Fruit fly (Drosophila melanogaster) whole organism, embryonic: Measurements from ENCODE around the gene Ugt37C2.

Source experiments
- Aef1 ChIP-seq: fragments of 200-800 bp; sonication (Bioruptor generic); IDR thresholded peaks from 3 replicates; pipeline ENCODE4 v1.3.6; 2022; ENCODE audit warnings: missing biosample characterization, missing genetic modification characterization
- CG10431 ChIP-seq: fragments of 200-800 bp; sonication (Bioruptor generic); optimal IDR thresholded peaks from 3 replicates; lab custom pipeline; 2018; ENCODE audit warnings: missing biosample characterization, mild to moderate bottlenecking, missing genetic modification characterization
- CG10543 ChIP-seq: fragments of 200-800 bp; sonication (Bioruptor generic); optimal IDR thresholded peaks from 3 replicates; lab custom pipeline; 2017; ENCODE audit warnings: missing biosample characterization, mild to moderate bottlenecking, missing genetic modification characterization, moderate library complexity
- CG10959 ChIP-seq: fragments of 200-800 bp; sonication (Bioruptor generic); IDR thresholded peaks from 2 replicates; pipeline ENCODE4 v1.3.6; 2022; ENCODE audit warnings: missing biosample characterization, missing genetic modification characterization
- CG11504 ChIP-seq: fragments of 200-800 bp; sonication (Bioruptor generic); optimal IDR thresholded peaks from 3 replicates; lab custom pipeline; 2019; ENCODE audit warnings: missing biosample characterization, mild to moderate bottlenecking, missing genetic modification characterization, moderate library complexity
- CG14014 ChIP-seq: fragments of 200-800 bp; sonication (Bioruptor generic); IDR thresholded peaks from 2 replicates; pipeline ENCODE4 v1.3.6; 2022; ENCODE audit warnings: missing biosample characterization, missing genetic modification characterization
- CG16863 ChIP-seq: fragments of 200-800 bp; sonication (Bioruptor generic); optimal IDR thresholded peaks from 3 replicates; lab custom pipeline; 2016; ENCODE audit warnings: missing biosample characterization, missing genetic modification characterization
- CG30403 ChIP-seq: fragments of 200-800 bp; sonication (Bioruptor generic); optimal IDR thresholded peaks from 3 replicates; lab custom pipeline; 2016; ENCODE audit warnings: missing biosample characterization, missing genetic modification characterization
- CG3281 ChIP-seq: fragments of 200-800 bp; sonication (Bioruptor generic); optimal IDR thresholded peaks from 3 replicates; lab custom pipeline; 2017; ENCODE audit warnings: missing biosample characterization, mild to moderate bottlenecking, missing genetic modification characterization
- CG34376 ChIP-seq: fragments of 200-800 bp; sonication (Bioruptor generic); optimal IDR thresholded peaks from 2 replicates; lab custom pipeline; 2018; ENCODE audit warnings: missing biosample characterization, mild to moderate bottlenecking, missing genetic modification characterization
- CG43689 ChIP-seq: fragments of 200-800 bp; sonication (Bioruptor generic); IDR thresholded peaks from 2 replicates; pipeline ENCODE4 v1.3.6; 2022; ENCODE audit warnings: missing biosample characterization, missing genetic modification characterization
- CG4854 ChIP-seq: fragments of 200-800 bp; sonication (Bioruptor generic); optimal IDR thresholded peaks from 2 replicates; lab custom pipeline; 2016; ENCODE audit warnings: missing biosample characterization, missing genetic modification characterization, inconsistent platforms
- CG5180 ChIP-seq: fragments of 200-800 bp; sonication (Bioruptor generic); optimal IDR thresholded peaks from 3 replicates; lab custom pipeline; 2017; ENCODE audit warnings: missing biosample characterization, missing genetic modification characterization, mild to moderate bottlenecking, moderate library complexity, missing genetic modification reagents
- CG6683 ChIP-seq: fragments of 200-800 bp; sonication (Bioruptor generic); optimal IDR thresholded peaks from 2 replicates; lab custom pipeline; 2017; ENCODE audit warnings: missing biosample characterization, mild to moderate bottlenecking, missing genetic modification characterization, missing genetic modification reagents
- CG8388 ChIP-seq: fragments of 200-800 bp; sonication (Bioruptor generic); optimal IDR thresholded peaks from 2 replicates; lab custom pipeline; 2019; ENCODE audit warnings: missing biosample characterization, mild to moderate bottlenecking, missing genetic modification characterization, moderate library complexity
- Dbx ChIP-seq: fragments of 200-800 bp; sonication (Bioruptor generic); IDR thresholded peaks from 3 replicates; pipeline ENCODE4 v1.3.6; 2022; ENCODE audit warnings: missing biosample characterization, missing genetic modification characterization
- Dip3 ChIP-seq: fragments of 200-800 bp; sonication (Bioruptor generic); optimal IDR thresholded peaks from 3 replicates; lab custom pipeline; 2016; ENCODE audit warnings: missing biosample characterization, missing genetic modification characterization
- ERR ChIP-seq: fragments of 200-800 bp; sonication (Bioruptor generic); optimal IDR thresholded peaks from 2 replicates; lab custom pipeline; 2016; ENCODE audit warnings: missing biosample characterization, missing genetic modification characterization
- Eip74EF ChIP-seq, 2 experiments: fragments of 200-800 bp in 1 of 2; fragments of >200 bp in 1 of 2; sonication (Bioruptor generic) in 1 of 2; optimal IDR thresholded peaks; 2 replicates each; lab custom pipeline; 2017 to 2019; ENCODE audit warnings: missing biosample characterization in 2 of 2, missing genetic modification characterization in 2 of 2, mild to moderate bottlenecking in 1 of 2, moderate library complexity in 1 of 2
- GATAe ChIP-seq: fragments of 200-800 bp; sonication (Bioruptor generic); conservative IDR thresholded peaks from 2 replicates; pipeline ENCODE4 v1.3.6; 2022; ENCODE audit warnings: missing biosample characterization, missing genetic modification characterization
- H15 ChIP-seq: fragments of 200-800 bp; sonication (Bioruptor generic); IDR thresholded peaks from 3 replicates; pipeline ENCODE4 v1.3.6; 2022; ENCODE audit warnings: missing biosample characterization, missing genetic modification characterization
- HLH3B ChIP-seq: fragments of 200-800 bp; sonication (Bioruptor generic); IDR thresholded peaks from 2 replicates; pipeline ENCODE4 v1.3.6; 2022; ENCODE audit warnings: missing biosample characterization, missing genetic modification characterization
- HmgZ ChIP-seq: fragments of 200-800 bp; sonication (Bioruptor generic); optimal IDR thresholded peaks from 2 replicates; lab custom pipeline; 2018; ENCODE audit warnings: missing biosample characterization, mild to moderate bottlenecking, missing genetic modification characterization
- Hmr ChIP-seq: fragments of 200-800 bp; sonication (Bioruptor generic); optimal IDR thresholded peaks from 3 replicates; lab custom pipeline; 2017; ENCODE audit warnings: mild to moderate bottlenecking, missing biosample characterization, missing genetic modification reagents, missing genetic modification characterization
- NK7.1 ChIP-seq: fragments of 200-800 bp; sonication (Bioruptor generic); optimal IDR thresholded peaks from 3 replicates; lab custom pipeline; 2016; ENCODE audit warnings: missing biosample characterization, missing genetic modification characterization
- Rfx ChIP-seq: fragments of 200-800 bp; sonication (Bioruptor generic); IDR thresholded peaks from 2 replicates; pipeline ENCODE4 v1.3.6; 2022; ENCODE audit warnings: missing biosample characterization, missing genetic modification characterization
- Xbp1 ChIP-seq: fragments of 200-800 bp; sonication (Bioruptor generic); optimal IDR thresholded peaks from 3 replicates; lab custom pipeline; 2016; ENCODE audit warnings: missing biosample characterization, mild to moderate bottlenecking, missing genetic modification characterization
- ab ChIP-seq: fragments of 200-800 bp; sonication (Bioruptor generic); optimal IDR thresholded peaks from 2 replicates; lab custom pipeline; 2016; ENCODE audit warnings: missing biosample characterization, missing genetic modification characterization
- ara ChIP-seq: fragments of 200-800 bp; sonication (Bioruptor generic); IDR thresholded peaks from 2 replicates; pipeline ENCODE4 v1.3.6; 2022; ENCODE audit warnings: missing biosample characterization, missing genetic modification characterization
- chinmo ChIP-seq: fragments of 200-800 bp; sonication (Bioruptor generic); IDR thresholded peaks from 4 replicates; pipeline ENCODE4 v1.3.6; 2022; ENCODE audit warnings: missing biosample characterization, missing genetic modification characterization; ENCODE audit not compliant: partially characterized antibody
- ci ChIP-seq: fragments of 200-800 bp; sonication (Bioruptor generic); IDR thresholded peaks from 3 replicates; pipeline ENCODE4 v1.3.6; 2022; ENCODE audit warnings: missing biosample characterization, missing genetic modification characterization
- dmrt99B ChIP-seq: fragments of 200-800 bp; sonication (Bioruptor generic); optimal IDR thresholded peaks from 2 replicates; lab custom pipeline; 2018; ENCODE audit warnings: missing biosample characterization, mild to moderate bottlenecking, missing genetic modification characterization, moderate library complexity
- exex ChIP-seq: fragments of 200-800 bp; sonication (Bioruptor generic); optimal IDR thresholded peaks from 4 replicates; lab custom pipeline; 2018; ENCODE audit warnings: missing biosample characterization, mild to moderate bottlenecking, missing genetic modification characterization, moderate library complexity
- gce ChIP-seq: fragments of 200-800 bp; sonication (Bioruptor generic); IDR thresholded peaks from 3 replicates; pipeline ENCODE4 v1.3.6; 2022; ENCODE audit warnings: missing biosample characterization, missing genetic modification characterization
- grau ChIP-seq: fragments of 200-800 bp; optimal IDR thresholded peaks from 3 replicates; lab custom pipeline; 2019; ENCODE audit warnings: missing biosample characterization, mild to moderate bottlenecking, missing genetic modification characterization, moderate library complexity
- gro ChIP-seq: fragments of 200-800 bp; sonication (Bioruptor generic); optimal IDR thresholded peaks from 2 replicates; lab custom pipeline; 2016; ENCODE audit warnings: missing biosample characterization, missing genetic modification characterization
- ind ChIP-seq: fragments of 200-800 bp; sonication (Bioruptor generic); optimal IDR thresholded peaks from 3 replicates; lab custom pipeline; 2016; ENCODE audit warnings: missing biosample characterization, missing genetic modification characterization
- jing ChIP-seq: fragments of 200-800 bp; sonication (Bioruptor generic); optimal IDR thresholded peaks from 2 replicates; lab custom pipeline; 2018; ENCODE audit warnings: missing biosample characterization, mild to moderate bottlenecking, missing genetic modification characterization
- lab ChIP-seq: fragments of 200-800 bp; sonication (Bioruptor generic); optimal IDR thresholded peaks from 3 replicates; lab custom pipeline; 2017; ENCODE audit warnings: missing biosample characterization, missing genetic modification characterization, mild to moderate bottlenecking, moderate library complexity, missing genetic modification reagents
- lilli ChIP-seq: fragments of 200-800 bp; sonication (Bioruptor generic); optimal IDR thresholded peaks from 3 replicates; lab custom pipeline; 2016; ENCODE audit warnings: missing biosample characterization, missing genetic modification characterization
- nmo ChIP-seq: fragments of 200-800 bp; sonication (Bioruptor generic); optimal IDR thresholded peaks from 2 replicates; lab custom pipeline; 2018; ENCODE audit warnings: missing biosample characterization, mild to moderate bottlenecking, missing genetic modification characterization, moderate library complexity
- prd ChIP-seq, 3 experiments: fragments of >200 bp in 2 of 3; fragments of 200-800 bp in 1 of 3; sonication (Bioruptor generic) in 1 of 3; optimal IDR thresholded peaks in 2 of 3; IDR thresholded peaks in 1 of 3; 2 replicates in 2 of 3; 3 replicates in 1 of 3; pipeline versions ENCODE4 v1.3.6 to Lab custom; 2017 to 2022; ENCODE audit warnings: missing biosample characterization in 1 of 3, missing genetic modification characterization in 1 of 3
- sens ChIP-seq: fragments of 200-800 bp; sonication (Bioruptor generic); peaks from one replicate; lab custom pipeline; 2016; ENCODE audit warnings: missing biosample characterization, missing genetic modification characterization
- shn ChIP-seq: fragments of 200-800 bp; sonication (Bioruptor generic); optimal IDR thresholded peaks from 3 replicates; lab custom pipeline; 2016; ENCODE audit warnings: missing biosample characterization, missing genetic modification characterization
- sim ChIP-seq: fragments of 200-800 bp; sonication (Bioruptor generic); IDR thresholded peaks from 2 replicates; pipeline ENCODE4 v1.3.6; 2022; ENCODE audit warnings: missing biosample characterization, missing genetic modification characterization
- slbo ChIP-seq: fragments of 200-800 bp; sonication (Bioruptor generic); IDR thresholded peaks from 2 replicates; pipeline ENCODE4 v1.3.6; 2022; ENCODE audit warnings: missing biosample characterization, missing genetic modification characterization
- sob ChIP-seq: fragments of 200-800 bp; sonication (Bioruptor generic); IDR thresholded peaks from 2 replicates; pipeline ENCODE4 v1.3.6; 2022; ENCODE audit warnings: missing biosample characterization, missing genetic modification characterization
- stc ChIP-seq: fragments of 200-800 bp; sonication (Bioruptor generic); IDR thresholded peaks from 2 replicates; pipeline ENCODE4 v1.3.6; 2022; ENCODE audit warnings: missing biosample characterization, missing genetic modification characterization
- tgo ChIP-seq: fragments of 200-800 bp; sonication (Bioruptor generic); IDR thresholded peaks from 3 replicates; pipeline ENCODE4 v1.3.6; 2022; ENCODE audit warnings: missing biosample characterization, missing genetic modification characterization

Ugt37C2 gene

dm6 chr2L:16817421-16818101, 23.6 kb downstream of the Ugt37C2 start (continued):
- TF ChIP-seq Aef1 (GFP tag; lab: Robert Waterston, UW) (peak; percentile 42; the same call in 2 of the 3 replicates), dmrt99B (peak; percentile 6), Hmr (GFP tag; lab: Kevin White, UChicago) (peak; percentile 34), ERR (GFP tag; lab: Kevin White, UChicago) (peak; percentile 5), CG30403 (GFP tag; lab: Kevin White, UChicago) (peak; percentile 8), CG8388 (GFP tag; lab: Kevin White, UChicago) (peak; percentile 5), chinmo (GFP tag; lab: Robert Waterston, UW) (no peak), CG10431 (GFP tag; lab: Kevin White, UChicago) (peak; percentile 44), grau (tag; lab: Kevin White, UChicago) (peak; percentile 89), CG10959 (GFP tag; lab: Robert Waterston, UW) (no peak), sob (GFP tag; lab: Robert Waterston, UW) (peak; percentile 30; the same call in 1 of the 2 replicates), Dbx (GFP tag; lab: Robert Waterston, UW) (peak; percentile 63; the same call in 2 of the 3 replicates), CG11504 (tag; lab: Kevin White, UChicago) (peak; percentile 43), nmo (peak; percentile 29), sim (GFP tag; lab: Robert Waterston, UW) (no peak), lab (peak; percentile 9), HLH3B (GFP tag; lab: Robert Waterston, UW) (peak; percentile 13; the same call in 1 of the 2 replicates), CG14014 (GFP tag; lab: Robert Waterston, UW) (peak; percentile 37), CG3281 (GFP tag; lab: Kevin White, UChicago) (peak; percentile 27), exex (peak; percentile 31), jing (GFP tag; lab: Kevin White, UChicago) (no peak), GATAe (GFP tag; lab: Robert Waterston, UW) (peak; percentile 37; the same call in 1 of the 2 replicates), CG34376 (GFP tag; lab: Kevin White, UChicago) (peak; percentile 22), tgo (GFP tag; lab: Robert Waterston, UW) (peak; percentile 29; the same call in 1 of the 3 replicates), lilli (GFP tag; lab: Kevin White, UChicago) (peak; percentile 61), sens (GFP tag; lab: Kevin White, UChicago) (peak; percentile 87), Xbp1 (peak; percentile 16), prd (optimal IDR thresholded peaks at IDR 0.05; lab: Kevin White, UChicago) (no peak), prd (GFP tag; IDR thresholded peaks at IDR 0.05; lab: Robert Waterston, UW) (0 out of 3 replicates have a peak, but pooled peaks have one; percentile 9), ind (GFP tag; lab: Kevin White, UChicago) (peak; percentile 1), CG6683 (GFP tag; lab: Kevin White, UChicago) (no peak), Dip3 (GFP tag; lab: Kevin White, UChicago) (peak; percentile 73), ci (peak; percentile 33; the same call in 1 of the 3 replicates), HmgZ (tag; lab: Kevin White, UChicago) (no peak), CG5180 (GFP tag; lab: Kevin White, UChicago) (no peak), H15 (GFP tag; lab: Robert Waterston, UW) (0 out of 3 replicates have a peak, but pooled peaks have one; percentile 17), shn (GFP tag; lab: Kevin White, UChicago) (peak; percentile 38), CG43689 (no peak), CG4854 (GFP tag; lab: Kevin White, UChicago) (no peak), CG10543 (GFP tag; lab: Kevin White, UChicago) (no peak), ab (GFP tag; lab: Kevin White, UChicago) (no peak), stc (GFP tag; lab: Robert Waterston, UW) (peak; percentile 9; the same call in 1 of the 2 replicates), gce (GFP tag; lab: Robert Waterston, UW) (no peak), slbo (GFP tag; lab: Robert Waterston, UW) (peak; percentile 23; the same call in 1 of the 2 replicates), Rfx (peak; percentile 70), CG16863 (peak; percentile 23), ara (GFP tag; lab: Robert Waterston, UW) (no peak), gro (GFP tag; lab: Kevin White, UChicago) (peak; percentile 31), Eip74EF (GFP tag; optimal IDR thresholded peaks at IDR 0.05; lab: Kevin White, UChicago) (no peak), NK7.1 (GFP tag; lab: Kevin White, UChicago) (peak; percentile 21)
